Worm (Caenorhabditis elegans) whole organism, L4 larva: Measurements from ENCODE around the gene nhr-275.

Experiments used
- F44E2.7 ChIP-seq: fragments of 200-800 bp; sonication (Bioruptor generic); IDR thresholded peaks from 2 replicates; pipeline ENCODE4 v2.1.2; 2022; ENCODE audit warnings: missing genetic modification characterization, missing compliant biosample characterization
- F49E8.2 ChIP-seq: sonication (generic microtip); optimal IDR thresholded peaks from 2 replicates; lab custom pipeline; 2016; ENCODE audit warnings: missing compliant biosample characterization, mild to moderate bottlenecking, missing genetic modification characterization, borderline replicate concordance
- R02D3.7 ChIP-seq: fragments of 150-350 bp; sonication (generic microtip); optimal IDR thresholded peaks from 3 replicates; lab custom pipeline; 2014; ENCODE audit warnings: missing biosample characterization, missing genetic modification characterization
- T26A8.4 ChIP-seq: fragments of 200-800 bp; sonication (Bioruptor generic); IDR thresholded peaks from 2 replicates; pipeline ENCODE4 v1.3.6; 2022; ENCODE audit warnings: missing genetic modification characterization, missing compliant biosample characterization
- ZK337.2 ChIP-seq: fragments of 200-800 bp; sonication (Bioruptor generic); IDR thresholded peaks from 2 replicates; pipeline ENCODE4 v1.3.6; 2022; ENCODE audit warnings: missing genetic modification reagents, missing genetic modification characterization, missing compliant biosample characterization
- ZK546.5 ChIP-seq, 2 experiments: sonication (generic microtip); optimal IDR thresholded peaks; 2 replicates each; lab custom pipeline; 2017; ENCODE audit warnings: missing biosample characterization in 2 of 2, missing genetic modification characterization in 2 of 2
- aha-1 ChIP-seq: fragments of 150-350 bp; peaks from one replicate; lab custom pipeline; 2014; ENCODE audit warnings: missing biosample characterization, missing genetic modification characterization
- aly-2 ChIP-seq: sonication (generic microtip); optimal IDR thresholded peaks from 2 replicates; lab custom pipeline; 2018; ENCODE audit warnings: missing biosample characterization, missing genetic modification characterization
- attf-4 ChIP-seq: sonication (generic microtip); optimal IDR thresholded peaks from 3 replicates; lab custom pipeline; 2017; ENCODE audit warnings: missing biosample characterization, missing genetic modification characterization
- ceh-28 ChIP-seq: fragments of 150-350 bp; optimal IDR thresholded peaks from 2 replicates; lab custom pipeline; 2014; ENCODE audit warnings: missing biosample characterization, missing genetic modification reagents, missing genetic modification characterization
- ceh-32 ChIP-seq: sonication (generic microtip); optimal IDR thresholded peaks from 2 replicates; lab custom pipeline; 2016; ENCODE audit warnings: mild to moderate bottlenecking, missing genetic modification characterization, missing compliant biosample characterization; ENCODE audit not compliant: poor library complexity
- ceh-62 ChIP-seq: sonication (generic microtip); optimal IDR thresholded peaks from 2 replicates; lab custom pipeline; 2017; ENCODE audit warnings: missing biosample characterization, missing genetic modification characterization
- ctbp-1 ChIP-seq: fragments of 200-800 bp; sonication (Bioruptor generic); IDR thresholded peaks from 2 replicates; pipeline ENCODE4 v1.3.6; 2022; ENCODE audit warnings: missing genetic modification reagents, missing genetic modification characterization, missing compliant biosample characterization
- daf-16 ChIP-seq, 3 experiments: sonication (generic microtip); optimal IDR thresholded peaks; 2 replicates each; lab custom pipeline; 2016 to 2017; ENCODE audit warnings: missing genetic modification characterization in 3 of 3, missing genetic modification reagents in 3 of 3, mild to moderate bottlenecking in 2 of 3, missing compliant biosample characterization in 2 of 3, missing biosample characterization in 1 of 3, moderate library complexity in 1 of 3
- dmd-6 ChIP-seq: fragments of 200-800 bp; sonication (Bioruptor generic); IDR thresholded peaks from 2 replicates; pipeline ENCODE4 v1.3.6; 2022; ENCODE audit warnings: missing genetic modification reagents, missing genetic modification characterization, missing compliant biosample characterization
- dmd-9 ChIP-seq: fragments of 200-800 bp; sonication (Bioruptor generic); IDR thresholded peaks from 2 replicates; pipeline ENCODE4 v1.3.6; 2022; ENCODE audit warnings: missing genetic modification reagents, missing genetic modification characterization, missing compliant biosample characterization
- dpl-1 ChIP-seq: fragments of 150-350 bp; optimal IDR thresholded peaks from 2 replicates; lab custom pipeline; 2014; ENCODE audit warnings: missing biosample characterization, missing genetic modification reagents, missing genetic modification characterization
- dve-1 ChIP-seq: sonication (generic microtip); optimal IDR thresholded peaks from 2 replicates; lab custom pipeline; 2017; ENCODE audit warnings: antibody characterized with exemption, mild to moderate bottlenecking, missing genetic modification characterization, missing compliant biosample characterization; ENCODE audit not compliant: insufficient read depth
- egl-27 ChIP-seq: sonication (generic microtip); optimal IDR thresholded peaks from 3 replicates; lab custom pipeline; 2017; ENCODE audit warnings: missing biosample characterization, missing genetic modification reagents, missing genetic modification characterization
- egl-43 ChIP-seq: fragments of 200-800 bp; sonication (Bioruptor generic); IDR thresholded peaks from 2 replicates; pipeline ENCODE4 v1.3.6; 2022; ENCODE audit warnings: missing genetic modification reagents, missing genetic modification characterization, missing compliant biosample characterization
- fos-1 ChIP-seq: fragments of 150-350 bp; optimal IDR thresholded peaks from 2 replicates; lab custom pipeline; 2014; ENCODE audit warnings: missing biosample characterization, missing genetic modification characterization
- lin-1 ChIP-seq: fragments of 200-800 bp; sonication (Bioruptor generic); IDR thresholded peaks from 2 replicates; pipeline ENCODE4 v1.3.6; 2022; ENCODE audit warnings: missing genetic modification reagents, missing genetic modification characterization, missing compliant biosample characterization
- lin-15B ChIP-seq: fragments of 150-350 bp; sonication (generic microtip); optimal IDR thresholded peaks from 3 replicates; lab custom pipeline; 2014; ENCODE audit warnings: missing biosample characterization, missing genetic modification characterization
- lin-29 ChIP-seq: fragments of 200-800 bp; sonication (Bioruptor generic); IDR thresholded peaks from 2 replicates; pipeline ENCODE4 v1.3.6; 2022; ENCODE audit warnings: missing genetic modification reagents, missing genetic modification characterization, missing compliant biosample characterization
- lir-3 ChIP-seq: sonication (generic microtip); optimal IDR thresholded peaks from 2 replicates; lab custom pipeline; 2016; ENCODE audit warnings: mild to moderate bottlenecking, missing genetic modification characterization, missing compliant biosample characterization
- lsy-2 ChIP-seq, 2 experiments: fragments of 150-350 bp in 1 of 2; sonication (generic microtip) in 1 of 2; optimal IDR thresholded peaks; 2 replicates each; lab custom pipeline; 2014 to 2017; ENCODE audit warnings: missing biosample characterization in 2 of 2, missing genetic modification characterization in 2 of 2
- madf-5 ChIP-seq, 2 experiments: fragments of 200-800 bp; sonication (Bioruptor generic); IDR thresholded peaks; 2 replicates each; pipeline ENCODE4 v1.3.6; 2022; ENCODE audit warnings: missing compliant biosample characterization in 2 of 2, missing genetic modification characterization in 2 of 2
- mdt-29 ChIP-seq: fragments of 200-800 bp; sonication (Bioruptor generic); IDR thresholded peaks from 2 replicates; pipeline ENCODE4 v1.3.6; 2022; ENCODE audit warnings: missing genetic modification reagents, missing genetic modification characterization, missing compliant biosample characterization
- mxl-2 ChIP-seq: fragments of 200-800 bp; sonication (Bioruptor generic); conservative IDR thresholded peaks from 2 replicates; pipeline ENCODE4 v1.3.6; 2022; ENCODE audit warnings: missing genetic modification reagents, missing genetic modification characterization, missing compliant biosample characterization
- mxl-3 ChIP-seq: fragments of 200-800 bp; sonication (Bioruptor generic); optimal IDR thresholded peaks from 2 replicates; lab custom pipeline; 2018; ENCODE audit warnings: mild to moderate bottlenecking, missing genetic modification characterization, missing compliant biosample characterization
- nhr-111 ChIP-seq: fragments of 200-800 bp; sonication (Bioruptor generic); optimal IDR thresholded peaks from 2 replicates; lab custom pipeline; 2018; ENCODE audit warnings: mild to moderate bottlenecking, missing genetic modification characterization, missing compliant biosample characterization
- nhr-237 ChIP-seq: sonication (generic microtip); optimal IDR thresholded peaks from 2 replicates; lab custom pipeline; 2017; ENCODE audit warnings: missing biosample characterization, missing genetic modification characterization
- nhr-25 ChIP-seq: sonication (generic microtip); optimal IDR thresholded peaks from 2 replicates; lab custom pipeline; 2017; ENCODE audit warnings: missing genetic modification characterization, mild to moderate bottlenecking, missing compliant biosample characterization, antibody characterized with exemption, moderate library complexity, borderline replicate concordance; ENCODE audit not compliant: insufficient read depth
- nhr-28 ChIP-seq: fragments of 150-350 bp; optimal IDR thresholded peaks from 2 replicates; lab custom pipeline; 2014; ENCODE audit warnings: missing biosample characterization, missing genetic modification characterization
- nhr-48 ChIP-seq: sonication (generic microtip); optimal IDR thresholded peaks from 2 replicates; lab custom pipeline; 2016; ENCODE audit warnings: mild to moderate bottlenecking, missing genetic modification characterization, missing compliant biosample characterization
- nhr-6 ChIP-seq: fragments of 150-350 bp; optimal IDR thresholded peaks from 2 replicates; lab custom pipeline; 2014; ENCODE audit warnings: missing biosample characterization, missing genetic modification characterization
- nhr-76 ChIP-seq: fragments of 150-350 bp; optimal IDR thresholded peaks from 2 replicates; lab custom pipeline; 2014; ENCODE audit warnings: missing biosample characterization, missing genetic modification characterization
- nhr-77 ChIP-seq: fragments of 150-350 bp; optimal IDR thresholded peaks from 2 replicates; lab custom pipeline; 2014; ENCODE audit warnings: missing biosample characterization, missing genetic modification characterization
- php-3 ChIP-seq: fragments of 200-800 bp; sonication (Bioruptor generic); IDR thresholded peaks from 2 replicates; pipeline ENCODE4 v1.3.6; 2022; ENCODE audit warnings: missing genetic modification reagents, missing genetic modification characterization, missing compliant biosample characterization
- pqm-1 ChIP-seq: sonication (generic microtip); optimal IDR thresholded peaks from 2 replicates; lab custom pipeline; 2017; ENCODE audit warnings: missing biosample characterization, missing genetic modification characterization
- saeg-2 ChIP-seq: fragments of 200-800 bp; sonication (Bioruptor generic); IDR thresholded peaks from 2 replicates; pipeline ENCODE4 v1.3.6; 2022; ENCODE audit warnings: missing genetic modification reagents, missing genetic modification characterization, missing compliant biosample characterization
- sdz-12 ChIP-seq: fragments of 200-800 bp; sonication (Bioruptor generic); optimal IDR thresholded peaks from 2 replicates; lab custom pipeline; 2018; ENCODE audit warnings: mild to moderate bottlenecking, missing genetic modification characterization, missing compliant biosample characterization
- spr-1 ChIP-seq: sonication (generic microtip); optimal IDR thresholded peaks from 2 replicates; lab custom pipeline; 2016; ENCODE audit warnings: mild to moderate bottlenecking, missing genetic modification characterization, missing compliant biosample characterization
- spr-3 ChIP-seq: fragments of 200-800 bp; sonication (Bioruptor generic); optimal IDR thresholded peaks from 2 replicates; lab custom pipeline; 2018; ENCODE audit warnings: mild to moderate bottlenecking, missing genetic modification characterization, missing compliant biosample characterization
- tag-97 ChIP-seq: fragments of 200-800 bp; sonication (Bioruptor generic); IDR thresholded peaks from 2 replicates; pipeline ENCODE4 v1.3.6; 2022; ENCODE audit warnings: missing genetic modification characterization, missing compliant biosample characterization
- tra-1 ChIP-seq: fragments of 200-800 bp; sonication (Bioruptor generic); IDR thresholded peaks from 2 replicates; pipeline ENCODE4 v1.3.6; 2022; ENCODE audit warnings: missing genetic modification reagents, missing genetic modification characterization, missing compliant biosample characterization
- unc-62 ChIP-seq, 3 experiments: fragments of 150-350 bp in 1 of 3; sonication (generic microtip); optimal IDR thresholded peaks in 2 of 3; peaks in 1 of 3; 1 replicate in 1 of 3; 2 replicates in 2 of 3; lab custom pipeline; 2014 to 2017; ENCODE audit warnings: missing biosample characterization in 3 of 3, missing genetic modification characterization in 3 of 3, missing genetic modification reagents in 3 of 3, missing genotype in 1 of 3
- zip-11 ChIP-seq: fragments of 200-800 bp; sonication (Bioruptor generic); IDR thresholded peaks from 2 replicates; pipeline ENCODE4 v1.3.6; 2022; ENCODE audit warnings: missing genetic modification characterization, missing compliant biosample characterization
- ztf-11 ChIP-seq: fragments of 150-350 bp; optimal IDR thresholded peaks from 2 replicates; lab custom pipeline; 2014; ENCODE audit warnings: missing biosample characterization, missing genetic modification characterization

The nhr-275 gene

ce11 chrV:2266958-2267357 is at the start of gene nhr-275:
TSS of gene nhr-275 (minus strand) at chrV:2267058.
- TF ChIP-seq T26A8.4 (GFP tag; lab: Robert Waterston, UW) (no peak), nhr-237 (tag; lab: Kevin White, UChicago) (no peak), ztf-11 (tag; lab: Kevin White, UChicago) (no peak), mxl-3 (GFP tag; lab: Kevin White, UChicago) (no peak)

- TF ChIP-seq F49E8.2 (tag; lab: Kevin White, UChicago) (no peak), ceh-32 (tag; lab: Kevin White, UChicago) (no peak), fos-1 (tag; lab: Kevin White, UChicago) (no peak), pqm-1 (tag; lab: Kevin White, UChicago) (peak; percentile 94), dmd-9 (GFP tag; lab: Robert Waterston, UW) (no peak), mxl-3 (GFP tag; lab: Kevin White, UChicago) (peak; percentile 15), ZK546.5 (tag; optimal IDR thresholded peaks at IDR 0.05; lab: Kevin White, UChicago) (no peak), spr-3 (GFP tag; lab: Kevin White, UChicago) (no peak), aly-2 (tag; lab: Kevin White, UChicago) (no peak), lin-29 (GFP tag; lab: Robert Waterston, UW) (no peak), tra-1 (GFP tag; lab: Robert Waterston, UW) (peak; percentile 87), nhr-25 (tag; lab: Kevin White, UChicago) (no peak), egl-43 (GFP tag; lab: Robert Waterston, UW) (no peak), nhr-6 (tag; lab: Kevin White, UChicago) (no peak), mdt-29 (no peak), lsy-2 (tag; optimal IDR thresholded peaks at IDR 0.05; lab: Kevin White, UChicago) (no peak), attf-4 (tag; lab: Kevin White, UChicago) (no peak), dmd-6 (GFP tag; lab: Robert Waterston, UW) (peak; percentile 99), saeg-2 (GFP tag; lab: Robert Waterston, UW) (no peak), T26A8.4 (GFP tag; lab: Robert Waterston, UW) (no peak), daf-16 (GFP tag; optimal IDR thresholded peaks at IDR 0.05; lab: Kevin White, UChicago) (no peak), daf-16 (tag; optimal IDR thresholded peaks at IDR 0.05; lab: Kevin White, UChicago) (peak; percentile 84), ceh-28 (tag; lab: Kevin White, UChicago) (no peak), nhr-111 (GFP tag; lab: Kevin White, UChicago) (no peak), tag-97 (GFP tag; lab: Robert Waterston, UW) (no peak), ctbp-1 (no peak), lin-1 (GFP tag; lab: Robert Waterston, UW) (peak; percentile 73), ZK337.2 (GFP tag; lab: Robert Waterston, UW) (no peak), nhr-77 (tag; lab: Kevin White, UChicago) (peak; percentile 89), lin-15B (tag; lab: Kevin White, UChicago) (no peak), spr-1 (no peak), sdz-12 (GFP tag; lab: Kevin White, UChicago) (no peak), unc-62 (GFP tag; optimal IDR thresholded peaks at IDR 0.05 in 1 of 2; lab: Kevin White, UChicago) (peak in 1 of 2 experiments; percentile 22), unc-62 (tag; optimal IDR thresholded peaks at IDR 0.05; lab: Kevin White, UChicago) (no peak), madf-5 (GFP tag; IDR thresholded peaks at IDR 0.05; lab: Robert Waterston, UW) (no peak), dve-1 (peak; percentile 86), lir-3 (tag; lab: Kevin White, UChicago) (no peak), F44E2.7 (GFP tag; lab: Robert Waterston, UW) (no peak), php-3 (GFP tag; lab: Robert Waterston, UW) (0 out of 2 replicates have a peak, but pooled peaks have one; percentile 20), nhr-48 (tag; lab: Kevin White, UChicago) (peak; percentile 62), mxl-2 (no peak), dpl-1 (GFP tag; lab: Kevin White, UChicago) (no peak), ceh-62 (tag; lab: Kevin White, UChicago) (no peak), aha-1 (no peak), egl-27 (no peak), nhr-76 (tag; lab: Kevin White, UChicago) (no peak), nhr-28 (tag; lab: Kevin White, UChicago) (peak; percentile 81), R02D3.7 (tag; lab: Kevin White, UChicago) (no peak), zip-11 (GFP tag; lab: Robert Waterston, UW) (no peak)
Measured at ce11 chrV:2308246-2308645, 41.4 kb upstream of the nhr-275 start.
